Fruit fly (Drosophila melanogaster): ENCODE results near the gene CG14151.

CG14151 gene

dm6 chr3L:10665433-10666150 is 37.3 kb upstream of the CG14151 start (continued):
- TF ChIP-seq trem (tag; optimal IDR thresholded peaks at IDR 0.05) (peak; percentile 97), nau (GFP tag; optimal IDR thresholded peaks at IDR 0.05) (peak; percentile 97), Chrac-16 (GFP tag; optimal IDR thresholded peaks at IDR 0.05) (peak; percentile 94), corto (GFP tag; optimal IDR thresholded peaks at IDR 0.05) (peak; percentile 94), Bgb (GFP tag; IDR thresholded peaks at IDR 0.05; ENCODE audit: partially characterized antibody) (no peak), luna (GFP tag; optimal IDR thresholded peaks at IDR 0.05) (peak; percentile 54), CG18599 (GFP tag; optimal IDR thresholded peaks at IDR 0.05) (peak; percentile 96), HLH4C (GFP tag; IDR thresholded peaks at IDR 0.05; ENCODE audit: partially characterized antibody) (no peak), pfk (GFP tag; optimal IDR thresholded peaks at IDR 0.05) (peak; percentile 48), CG10462 (GFP tag; optimal IDR thresholded peaks at IDR 0.05) (peak; percentile 91), Usf (GFP tag; optimal IDR thresholded peaks at IDR 0.05) (peak; percentile 95), CG4424 (GFP tag; optimal IDR thresholded peaks at IDR 0.05) (peak; percentile 96), gcm (GFP tag; optimal IDR thresholded peaks at IDR 0.05) (peak; percentile 99), onecut (GFP tag; IDR thresholded peaks at IDR 0.05) (peak; percentile 89), CG7372 (GFP tag; IDR thresholded peaks at IDR 0.05) (peak; percentile 90), lmd (GFP tag; IDR thresholded peaks at IDR 0.05) (peak; percentile 95), gt (GFP tag; IDR thresholded peaks at IDR 0.05) (peak; percentile 59; the same call in 1 of the 2 replicates)

- TF ChIP-seq CG32532 (GFP tag; IDR thresholded peaks at IDR 0.05) (peak; percentile 66), Lpt (GFP tag; optimal IDR thresholded peaks at IDR 0.05) (no peak), zfh1 (GFP tag; IDR thresholded peaks at IDR 0.05) (peak; percentile 69; the same call in 2 of the 3 replicates), CG31388 (GFP tag; optimal IDR thresholded peaks at IDR 0.05) (no peak), Fer2 (tag; optimal IDR thresholded peaks at IDR 0.05) (no peak), CG9609 (GFP tag; optimal IDR thresholded peaks at IDR 0.05) (no peak), Nf-YB (GFP tag; optimal IDR thresholded peaks at IDR 0.05) (peak; percentile 19), Jarid2 (GFP tag; optimal IDR thresholded peaks at IDR 0.05) (peak; percentile 88), CG4617 (GFP tag; optimal IDR thresholded peaks at IDR 0.05; ENCODE audit: borderline replicate concordance) (peak; percentile 50), CG16779 (GFP tag; IDR thresholded peaks at IDR 0.05) (0 out of 2 replicates have a peak, but pooled peaks have one; percentile 27), sc (optimal IDR thresholded peaks at IDR 0.05) (no peak), sc (GFP tag; optimal IDR thresholded peaks at IDR 0.05) (no peak), CG12155 (GFP tag; optimal IDR thresholded peaks at IDR 0.05) (peak; percentile 54), crp (GFP tag; optimal IDR thresholded peaks at IDR 0.05) (peak in 1 of 2 experiments; percentile 63), CG6272 (GFP tag; IDR thresholded peaks at IDR 0.05) (peak; percentile 46), Eip74EF (GFP tag; optimal IDR thresholded peaks at IDR 0.05) (peak in 1 of 2 experiments; percentile 58), h (optimal IDR thresholded peaks at IDR 0.05) (no peak), CG6813 (GFP tag; optimal IDR thresholded peaks at IDR 0.05) (peak; percentile 30), cato (GFP tag; optimal IDR thresholded peaks at IDR 0.05; ENCODE audit: borderline replicate concordance) (no peak), CG4707 (GFP tag; optimal IDR thresholded peaks at IDR 0.05) (peak; percentile 63), eyg (GFP tag; optimal IDR thresholded peaks at IDR 0.05) (peak; percentile 28), slp2 (GFP tag; optimal IDR thresholded peaks at IDR 0.05) (peak; percentile 4), vnd (GFP tag; IDR thresholded peaks at IDR 0.05; ENCODE audit: partially characterized antibody) (peak; percentile 64), CG12071 (GFP tag; optimal IDR thresholded peaks at IDR 0.05) (peak; percentile 31), CG7357 (GFP tag; IDR thresholded peaks at IDR 0.05) (no peak), NC2β (GFP tag; optimal IDR thresholded peaks at IDR 0.05) (peak; percentile 52), CG15011 (GFP tag; optimal IDR thresholded peaks at IDR 0.05) (no peak), CG14710 (tag; optimal IDR thresholded peaks at IDR 0.05) (peak; percentile 62), sqz (GFP tag; optimal IDR thresholded peaks at IDR 0.05) (peak; percentile 67), CG17361 (GFP tag; IDR thresholded peaks at IDR 0.05) (no peak), BtbVII (GFP tag; optimal IDR thresholded peaks at IDR 0.05) (peak; percentile 46)
Measured at dm6 chr3L:10664511-10665062, 36.3 kb upstream of the CG14151 start, which contains the start of gene simj. simj (plus strand) TSS chr3L:10664739.
